Worm (Caenorhabditis elegans) whole organism, L4 larva: Measurements from ENCODE around the gene slc-36.1.

Experiments
- F37D6.2 ChIP-seq: sonication (generic microtip); optimal IDR thresholded peaks from 2 replicates; lab custom pipeline; 2016; ENCODE audit warnings: mild to moderate bottlenecking, missing genetic modification characterization, missing compliant biosample characterization
- R02D3.7 ChIP-seq: fragments of 150-350 bp; sonication (generic microtip); optimal IDR thresholded peaks from 3 replicates; lab custom pipeline; 2014; ENCODE audit warnings: missing biosample characterization, missing genetic modification characterization
- Y48G9A.11 ChIP-seq: fragments of 200-800 bp; sonication (Bioruptor generic); IDR thresholded peaks from 2 replicates; pipeline ENCODE4 v1.3.6; 2022; ENCODE audit warnings: missing genetic modification reagents, missing genetic modification characterization, missing compliant biosample characterization
- Y75B8A.6 ChIP-seq: fragments of 200-800 bp; sonication (Bioruptor generic); IDR thresholded peaks from 2 replicates; pipeline ENCODE4 v1.3.6; 2022; ENCODE audit warnings: missing genetic modification reagents, missing genetic modification characterization, missing compliant biosample characterization
- aly-2 ChIP-seq: sonication (generic microtip); optimal IDR thresholded peaks from 2 replicates; lab custom pipeline; 2018; ENCODE audit warnings: missing biosample characterization, missing genetic modification characterization
- ama-1 ChIP-seq: fragments of 150-350 bp; optimal IDR thresholded peaks from 2 replicates; lab custom pipeline; 2014; ENCODE audit warnings: inconsistent platforms, mixed read lengths
- daf-12 ChIP-seq: fragments of 150-350 bp; optimal IDR thresholded peaks from 2 replicates; lab custom pipeline; 2014; ENCODE audit warnings: missing biosample characterization, missing genetic modification reagents, missing genetic modification characterization
- daf-16 ChIP-seq, 3 experiments: sonication (generic microtip); optimal IDR thresholded peaks; 2 replicates each; lab custom pipeline; 2016 to 2017; ENCODE audit warnings: missing genetic modification characterization in 3 of 3, missing genetic modification reagents in 3 of 3, mild to moderate bottlenecking in 2 of 3, missing compliant biosample characterization in 2 of 3, missing biosample characterization in 1 of 3, moderate library complexity in 1 of 3
- dmd-6 ChIP-seq: fragments of 200-800 bp; sonication (Bioruptor generic); IDR thresholded peaks from 2 replicates; pipeline ENCODE4 v1.3.6; 2022; ENCODE audit warnings: missing genetic modification reagents, missing genetic modification characterization, missing compliant biosample characterization
- dmd-8 ChIP-seq: fragments of 200-800 bp; sonication (Bioruptor generic); IDR thresholded peaks from 2 replicates; pipeline ENCODE4 v1.3.6; 2022; ENCODE audit warnings: missing genetic modification characterization, missing compliant biosample characterization
- dpl-1 ChIP-seq: fragments of 150-350 bp; optimal IDR thresholded peaks from 2 replicates; lab custom pipeline; 2014; ENCODE audit warnings: missing biosample characterization, missing genetic modification reagents, missing genetic modification characterization
- duxl-1 ChIP-seq: sonication (generic microtip); optimal IDR thresholded peaks from 2 replicates; lab custom pipeline; 2016; ENCODE audit warnings: mild to moderate bottlenecking, missing genetic modification characterization, moderate library complexity, missing compliant biosample characterization; ENCODE audit not compliant: poor library complexity
- dve-1 ChIP-seq: sonication (generic microtip); optimal IDR thresholded peaks from 2 replicates; lab custom pipeline; 2017; ENCODE audit warnings: antibody characterized with exemption, mild to moderate bottlenecking, missing genetic modification characterization, missing compliant biosample characterization; ENCODE audit not compliant: insufficient read depth
- egl-43 ChIP-seq: fragments of 200-800 bp; sonication (Bioruptor generic); IDR thresholded peaks from 2 replicates; pipeline ENCODE4 v1.3.6; 2022; ENCODE audit warnings: missing genetic modification reagents, missing genetic modification characterization, missing compliant biosample characterization
- gei-8 ChIP-seq: fragments of 200-800 bp; sonication (Bioruptor generic); optimal IDR thresholded peaks from 2 replicates; lab custom pipeline; 2018; ENCODE audit warnings: mild to moderate bottlenecking, missing genetic modification characterization, missing compliant biosample characterization
- hlh-11 ChIP-seq: fragments of 200-800 bp; sonication (Bioruptor generic); optimal IDR thresholded peaks from 2 replicates; lab custom pipeline; 2018; ENCODE audit warnings: mild to moderate bottlenecking, missing genetic modification characterization, missing compliant biosample characterization
- hlh-30 ChIP-seq: sonication (generic microtip); optimal IDR thresholded peaks from 2 replicates; lab custom pipeline; 2017; ENCODE audit warnings: antibody characterized with exemption, mild to moderate bottlenecking, missing genetic modification characterization, missing compliant biosample characterization; ENCODE audit not compliant: insufficient read depth
- lim-7 ChIP-seq: fragments of 200-800 bp; sonication (Bioruptor generic); IDR thresholded peaks from 2 replicates; pipeline ENCODE4 v1.3.6; 2022; ENCODE audit warnings: missing genetic modification characterization, missing compliant biosample characterization
- lin-29 ChIP-seq: fragments of 200-800 bp; sonication (Bioruptor generic); IDR thresholded peaks from 2 replicates; pipeline ENCODE4 v1.3.6; 2022; ENCODE audit warnings: missing genetic modification reagents, missing genetic modification characterization, missing compliant biosample characterization
- lin-38 ChIP-seq: fragments of 200-800 bp; sonication (Bioruptor generic); IDR thresholded peaks from 2 replicates; pipeline ENCODE4 v1.3.6; 2022; ENCODE audit warnings: missing genetic modification reagents, missing genetic modification characterization, missing compliant biosample characterization
- lsy-2 ChIP-seq, 2 experiments: fragments of 150-350 bp in 1 of 2; sonication (generic microtip) in 1 of 2; optimal IDR thresholded peaks; 2 replicates each; lab custom pipeline; 2014 to 2017; ENCODE audit warnings: missing biosample characterization in 2 of 2, missing genetic modification characterization in 2 of 2
- mdt-29 ChIP-seq: fragments of 200-800 bp; sonication (Bioruptor generic); IDR thresholded peaks from 2 replicates; pipeline ENCODE4 v1.3.6; 2022; ENCODE audit warnings: missing genetic modification reagents, missing genetic modification characterization, missing compliant biosample characterization
- mep-1 ChIP-seq: fragments of 150-350 bp; sonication (generic microtip); optimal IDR thresholded peaks from 3 replicates; lab custom pipeline; 2014; ENCODE audit warnings: missing biosample characterization, missing genetic modification characterization
- mes-2 ChIP-seq: sonication (generic microtip); optimal IDR thresholded peaks from 2 replicates; lab custom pipeline; 2016; ENCODE audit warnings: missing genotype, mild to moderate bottlenecking, missing genetic modification characterization, missing compliant biosample characterization; ENCODE audit not compliant: poor library complexity, severe bottlenecking
- nhr-10 ChIP-seq: fragments of 150-350 bp; optimal IDR thresholded peaks from 2 replicates; lab custom pipeline; 2014; ENCODE audit warnings: missing biosample characterization, missing genetic modification characterization
- nhr-11 ChIP-seq: fragments of 150-350 bp; optimal IDR thresholded peaks from 2 replicates; lab custom pipeline; 2014; ENCODE audit warnings: missing biosample characterization, missing genetic modification characterization
- nhr-111 ChIP-seq: fragments of 200-800 bp; sonication (Bioruptor generic); optimal IDR thresholded peaks from 2 replicates; lab custom pipeline; 2018; ENCODE audit warnings: mild to moderate bottlenecking, missing genetic modification characterization, missing compliant biosample characterization
- nhr-25 ChIP-seq: sonication (generic microtip); optimal IDR thresholded peaks from 2 replicates; lab custom pipeline; 2017; ENCODE audit warnings: missing genetic modification characterization, mild to moderate bottlenecking, missing compliant biosample characterization, antibody characterized with exemption, moderate library complexity, borderline replicate concordance; ENCODE audit not compliant: insufficient read depth
- nhr-28 ChIP-seq: fragments of 150-350 bp; optimal IDR thresholded peaks from 2 replicates; lab custom pipeline; 2014; ENCODE audit warnings: missing biosample characterization, missing genetic modification characterization
- nhr-6 ChIP-seq: fragments of 150-350 bp; optimal IDR thresholded peaks from 2 replicates; lab custom pipeline; 2014; ENCODE audit warnings: missing biosample characterization, missing genetic modification characterization
- nhr-76 ChIP-seq: fragments of 150-350 bp; optimal IDR thresholded peaks from 2 replicates; lab custom pipeline; 2014; ENCODE audit warnings: missing biosample characterization, missing genetic modification characterization
- nhr-77 ChIP-seq: fragments of 150-350 bp; optimal IDR thresholded peaks from 2 replicates; lab custom pipeline; 2014; ENCODE audit warnings: missing biosample characterization, missing genetic modification characterization
- php-3 ChIP-seq: fragments of 200-800 bp; sonication (Bioruptor generic); IDR thresholded peaks from 2 replicates; pipeline ENCODE4 v1.3.6; 2022; ENCODE audit warnings: missing genetic modification reagents, missing genetic modification characterization, missing compliant biosample characterization
- pqm-1 ChIP-seq: sonication (generic microtip); optimal IDR thresholded peaks from 2 replicates; lab custom pipeline; 2017; ENCODE audit warnings: missing biosample characterization, missing genetic modification characterization
- set-16 ChIP-seq: fragments of 200-800 bp; sonication (Bioruptor generic); IDR thresholded peaks from 2 replicates; pipeline ENCODE4 v1.3.6; 2022; ENCODE audit warnings: missing genetic modification reagents, missing genetic modification characterization, missing compliant biosample characterization
- snpc-1.2 ChIP-seq: fragments of 200-800 bp; sonication (Bioruptor generic); IDR thresholded peaks from 2 replicates; pipeline ENCODE4 v1.3.6; 2022; ENCODE audit warnings: missing genetic modification reagents, missing genetic modification characterization, missing compliant biosample characterization
- tra-1 ChIP-seq: fragments of 200-800 bp; sonication (Bioruptor generic); IDR thresholded peaks from 2 replicates; pipeline ENCODE4 v1.3.6; 2022; ENCODE audit warnings: missing genetic modification reagents, missing genetic modification characterization, missing compliant biosample characterization
- zfp-3 ChIP-seq: fragments of 200-800 bp; sonication (Bioruptor generic); conservative IDR thresholded peaks from 2 replicates; pipeline ENCODE4 v1.3.6; 2022; ENCODE audit warnings: missing genetic modification reagents, missing genetic modification characterization, missing compliant biosample characterization
- ztf-7 ChIP-seq: fragments of 150-350 bp; optimal IDR thresholded peaks from 2 replicates; lab custom pipeline; 2014; ENCODE audit warnings: missing biosample characterization, missing genetic modification characterization

slc-36.1 gene

DNA sequence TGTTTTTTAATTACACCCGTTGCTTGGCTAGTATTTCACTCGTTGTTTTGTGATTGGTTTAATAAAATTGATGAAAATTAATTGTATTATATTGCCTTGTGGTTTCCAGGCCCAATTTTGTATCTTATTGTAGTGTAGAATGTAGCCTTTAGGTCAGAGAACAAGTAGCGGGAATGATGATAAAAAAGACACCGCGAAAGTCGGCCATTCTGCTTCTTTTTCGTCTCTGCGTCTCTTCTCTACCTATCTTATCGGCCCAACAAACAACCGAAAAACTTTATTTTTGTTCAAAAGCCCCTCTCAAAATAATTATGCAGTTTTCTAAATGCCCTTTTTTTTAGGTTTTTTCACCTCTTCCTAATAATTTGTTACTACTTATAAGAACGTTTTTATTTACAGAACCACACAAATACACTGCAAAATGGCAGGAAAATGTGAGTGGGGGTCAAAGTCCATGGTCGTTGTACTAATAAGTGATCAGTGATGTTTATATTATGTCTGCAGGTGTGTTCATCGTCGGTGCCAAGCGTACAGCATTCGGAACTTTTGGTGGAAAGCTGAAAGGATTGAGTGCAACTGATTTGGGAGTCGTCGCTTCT, 37.3 kb downstream of the slc-36.1 start, which contains the start of gene acaa-2:
TSS of gene acaa-2 (plus strand) at position 400 of the 599 bp plus-strand sequence.
- TF ChIP-seq mep-1 (tag; lab: Kevin White, UChicago): peak; percentile 49
- peak; percentile 40; the same call in 1 of the 2 replicates for TF ChIP-seq dmd-6 (GFP tag; lab: Robert Waterston, UW)
- TF ChIP-seq dpl-1 (GFP tag; lab: Kevin White, UChicago): peak; percentile 37
- peak; percentile 100 for TF ChIP-seq nhr-28 (tag; lab: Kevin White, UChicago)
- peak; percentile 1 for TF ChIP-seq ztf-7 (tag; lab: Kevin White, UChicago)
- no peak for TF ChIP-seq daf-16 (GFP tag; optimal IDR thresholded peaks at IDR 0.05; lab: Kevin White, UChicago)
- peak; percentile 62 for TF ChIP-seq daf-16 (tag; optimal IDR thresholded peaks at IDR 0.05; lab: Kevin White, UChicago)
- TF ChIP-seq nhr-77 (tag; lab: Kevin White, UChicago): peak; percentile 5
- TF ChIP-seq snpc-1.2 (GFP tag; lab: Robert Waterston, UW): 0 out of 2 replicates have a peak, but pooled peaks have one; percentile 36
- no peak for TF ChIP-seq egl-43 (GFP tag; lab: Robert Waterston, UW)
- TF ChIP-seq gei-8 (GFP tag; lab: Kevin White, UChicago): no peak
- no peak for TF ChIP-seq lim-7 (GFP tag; lab: Robert Waterston, UW)
- no peak for TF ChIP-seq F37D6.2 (tag; lab: Kevin White, UChicago)
- TF ChIP-seq dve-1 (tag; lab: Kevin White, UChicago): peak; percentile 73
- peak; percentile 18; the same call in 1 of the 2 replicates for TF ChIP-seq lin-38
- TF ChIP-seq nhr-10 (tag; lab: Kevin White, UChicago): peak; percentile 75
- peak in 1 of 2 experiments; percentile 30 for TF ChIP-seq lsy-2 (tag; optimal IDR thresholded peaks at IDR 0.05; lab: Kevin White, UChicago)
- peak; percentile 62 for TF ChIP-seq hlh-30 (tag; lab: Kevin White, UChicago)
- peak; percentile 77 for TF ChIP-seq nhr-11 (tag; lab: Kevin White, UChicago)
- TF ChIP-seq duxl-1 (tag; lab: Kevin White, UChicago): peak; percentile 31
- TF ChIP-seq mes-2: peak; percentile 36
- peak; percentile 29 for TF ChIP-seq nhr-6 (tag; lab: Kevin White, UChicago)
- peak; percentile 40 for TF ChIP-seq hlh-11
- TF ChIP-seq pqm-1 (tag; lab: Kevin White, UChicago): peak; percentile 1
- no peak for TF ChIP-seq mdt-29

DNA sequence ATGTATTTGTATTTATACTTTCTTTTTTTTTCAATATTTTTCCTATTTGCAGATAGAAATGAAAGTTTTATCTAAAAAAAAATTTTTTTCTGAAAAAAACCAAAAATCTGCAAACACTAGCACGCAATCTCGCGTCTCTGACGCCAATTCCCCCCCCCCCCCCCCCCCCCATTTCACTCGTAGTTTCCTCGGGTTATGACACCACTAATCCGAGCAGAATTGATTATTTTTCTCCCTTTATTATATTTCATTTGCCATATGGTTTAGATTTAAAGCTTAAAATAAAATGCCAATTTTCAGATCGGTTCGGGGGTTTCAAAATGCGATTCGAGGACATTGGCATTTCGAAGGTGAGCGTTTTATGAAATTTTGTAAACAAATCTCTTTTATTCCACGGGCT, 39.5 kb downstream of the slc-36.1 start, which contains the start of gene mtm-6:
TSS of gene mtm-6 (plus strand) at position 301 of the 400 bp plus-strand sequence.
- TF ChIP-seq mdt-29 (no peak), aly-2 (tag; lab: Kevin White, UChicago) (no peak), set-16 (GFP tag; lab: Robert Waterston, UW) (no peak), nhr-25 (tag; lab: Kevin White, UChicago) (no peak), ztf-7 (tag; lab: Kevin White, UChicago) (no peak), php-3 (0 out of 2 replicates have a peak, but pooled peaks have one; percentile 11), dmd-8 (no peak), lin-29 (no peak), Y75B8A.6 (GFP tag; lab: Robert Waterston, UW) (no peak), F37D6.2 (tag; lab: Kevin White, UChicago) (no peak), dve-1 (tag; lab: Kevin White, UChicago) (peak; percentile 17), nhr-111 (GFP tag; lab: Kevin White, UChicago) (no peak), zfp-3 (GFP tag; lab: Robert Waterston, UW) (no peak), Y48G9A.11 (GFP tag; lab: Robert Waterston, UW) (no peak), nhr-76 (tag; lab: Kevin White, UChicago) (no peak), R02D3.7 (tag; lab: Kevin White, UChicago) (no peak), tra-1 (GFP tag; lab: Robert Waterston, UW) (0 out of 2 replicates have a peak, but pooled peaks have one; percentile 24), daf-12 (tag; lab: Kevin White, UChicago) (no peak), ama-1 (lab: Kevin White, UChicago) (no peak), hlh-11 (peak; percentile 25), mep-1 (tag; lab: Kevin White, UChicago) (peak; percentile 44), mes-2 (no peak)
- TF ChIP-seq, all 104 proteins: peak for 5
